Fruit fly (Drosophila melanogaster): ENCODE results near the gene CG13884.

Gene CG13884

dm6 chr3L:357681-358080, 8.6 kb downstream of the CG13884 start, which contains the start of gene Roc1b:
Roc1b (plus strand) TSS chr3L:357981.
- no peak for TF ChIP-seq CG17801 (GFP tag; optimal IDR thresholded peaks at IDR 0.05; ENCODE audit: partially characterized antibody)

dm6 chr3L:356016-356472, 10.2 kb downstream of the CG13884 start, which contains the start of gene CG1231:
CG1231 (plus strand) TSS chr3L:356422.
- no peak for TF ChIP-seq CG17801 (GFP tag; optimal IDR thresholded peaks at IDR 0.05; ENCODE audit: partially characterized antibody)

dm6 chr3L:350651-351228, 15.5 kb downstream of the CG13884 start:
- peak; percentile 82 for TF ChIP-seq CG17801 (GFP tag; optimal IDR thresholded peaks at IDR 0.05; ENCODE audit: partially characterized antibody)

- TF ChIP-seq CG17801 (GFP tag; optimal IDR thresholded peaks at IDR 0.05; ENCODE audit: partially characterized antibody), result no peak
Measured at dm6 chr3L:349751-350150, 16.5 kb downstream of the CG13884 start.

- TF ChIP-seq CG17801 (GFP tag; optimal IDR thresholded peaks at IDR 0.05; ENCODE audit: partially characterized antibody), result no peak
Measured at dm6 chr3L:348406-348743, 17.9 kb downstream of the CG13884 start.

dm6 chr3L:347641-348405, 18.4 kb downstream of the CG13884 start:
- peak; percentile 56 for TF ChIP-seq CG17801 (GFP tag; optimal IDR thresholded peaks at IDR 0.05; ENCODE audit: partially characterized antibody)

- TF ChIP-seq CG17801 (GFP tag; optimal IDR thresholded peaks at IDR 0.05; ENCODE audit: partially characterized antibody), result peak; percentile 55
Measured at dm6 chr3L:346656-347640, 19.3 kb downstream of the CG13884 start, which contains the start of gene mth. mth (minus strand) TSS chr3L:346957.

- TF ChIP-seq CG17801 (GFP tag; optimal IDR thresholded peaks at IDR 0.05; ENCODE audit: partially characterized antibody), result no peak
Measured at dm6 chr3L:343316-343715, 22.9 kb downstream of the CG13884 start.

- peak; percentile 43 for TF ChIP-seq CG17801 (GFP tag; optimal IDR thresholded peaks at IDR 0.05; ENCODE audit: partially characterized antibody)
Measured at dm6 chr3L:342839-343238, 23.4 kb downstream of the CG13884 start, which contains the start of gene mthl10. mthl10 (minus strand) TSS chr3L:342915.

dm6 chr3L:341052-341852, 25.0 kb downstream of the CG13884 start:
- peak; percentile 30 for TF ChIP-seq CG17801 (GFP tag; optimal IDR thresholded peaks at IDR 0.05; ENCODE audit: partially characterized antibody)

dm6 chr3L:340569-340968, 25.7 kb downstream of the CG13884 start:
- TF ChIP-seq CG17801 (GFP tag; optimal IDR thresholded peaks at IDR 0.05; ENCODE audit: partially characterized antibody), result no peak

- TF ChIP-seq CG17801 (GFP tag; optimal IDR thresholded peaks at IDR 0.05; ENCODE audit: partially characterized antibody), result no peak
Measured at dm6 chr3L:340124-340523, 26.1 kb downstream of the CG13884 start.

dm6 chr3L:339072-339471, 27.2 kb downstream of the CG13884 start:
- no peak for TF ChIP-seq CG17801 (GFP tag; optimal IDR thresholded peaks at IDR 0.05; ENCODE audit: partially characterized antibody)

dm6 chr3L:338116-338515, 28.1 kb downstream of the CG13884 start:
- no peak for TF ChIP-seq CG17801 (GFP tag; optimal IDR thresholded peaks at IDR 0.05; ENCODE audit: partially characterized antibody)
